Fruit fly (Drosophila melanogaster) whole organism, prepupa: ENCODE data around the gene CG32267.

Experiments used
- CG1621 ChIP-seq: fragments of 200-800 bp; sonication (Bioruptor generic); optimal IDR thresholded peaks from 3 replicates; lab custom pipeline; 2018; ENCODE audit warnings: missing biosample characterization, mild to moderate bottlenecking, missing genetic modification characterization
- Eip75B ChIP-seq: fragments of 200-800 bp; sonication (Bioruptor generic); optimal IDR thresholded peaks from 3 replicates; lab custom pipeline; 2016; ENCODE audit warnings: missing biosample characterization, missing genetic modification characterization

DNA sequence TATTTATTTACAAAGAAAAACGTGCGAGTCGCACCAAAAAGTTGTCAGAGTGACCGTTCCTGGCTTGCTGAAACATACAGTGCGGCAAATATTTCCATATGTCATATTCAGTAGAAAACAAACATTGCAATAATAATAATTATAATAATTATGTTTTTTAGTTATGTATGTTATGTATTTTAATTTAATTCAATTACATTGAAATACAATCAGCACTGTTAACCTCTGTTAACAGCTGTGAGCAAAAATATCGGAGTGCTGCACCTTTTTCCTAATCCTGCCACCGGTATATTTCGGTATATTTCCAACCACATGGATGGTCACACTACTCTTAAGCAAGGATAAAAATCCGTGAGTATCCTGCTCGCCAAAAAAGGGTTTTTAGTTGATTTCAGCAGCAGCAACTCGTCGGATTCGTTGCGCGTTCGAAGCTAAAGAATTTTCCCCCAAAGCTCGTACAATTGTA lies at the start of gene CG32267, which contains the start of gene CG42324:
- TF ChIP-seq Eip75B (no peak), CG1621 (tag; lab: Kevin White, UChicago) (no peak)
